Fruit fly (Drosophila melanogaster) Kc167 (cell line): ENCODE data around the gene ApepP.

Source experiments
- insv ChIP-seq: fragments of >200 bp; optimal IDR thresholded peaks from 3 replicates; lab custom pipeline; 2018; ENCODE audit warnings: missing external identifiers
- psq ChIP-seq: fragments of >200 bp; optimal IDR thresholded peaks from 2 replicates; lab custom pipeline; 2017; ENCODE audit warnings: missing external identifiers

DNA sequence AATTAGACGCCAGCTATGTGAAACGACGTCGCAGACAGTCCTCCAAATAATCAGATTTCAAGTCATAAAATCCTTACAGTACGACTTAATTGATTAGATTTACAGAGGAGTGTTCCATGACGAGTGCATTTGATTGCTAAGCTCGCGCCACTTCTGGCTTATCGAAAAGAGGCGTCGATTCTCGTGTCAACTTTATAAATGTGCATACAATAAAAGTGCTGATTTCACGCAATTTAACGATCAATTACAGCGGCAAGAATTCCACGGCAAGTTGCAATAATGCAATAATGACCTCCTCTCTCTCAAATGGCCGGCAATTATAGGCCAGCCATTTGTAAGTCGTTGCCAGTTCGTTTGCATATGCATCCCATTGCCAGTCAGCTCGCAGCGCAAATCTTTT is 27.8 kb downstream of the ApepP start:
- TF ChIP-seq psq (lab: Kevin White, UChicago) (no peak), insv (lab: Kevin White, UChicago) (no peak)
